Fruit fly (Drosophila melanogaster): ENCODE measurements around the gene Pdha.

Gene Pdha

DNA sequence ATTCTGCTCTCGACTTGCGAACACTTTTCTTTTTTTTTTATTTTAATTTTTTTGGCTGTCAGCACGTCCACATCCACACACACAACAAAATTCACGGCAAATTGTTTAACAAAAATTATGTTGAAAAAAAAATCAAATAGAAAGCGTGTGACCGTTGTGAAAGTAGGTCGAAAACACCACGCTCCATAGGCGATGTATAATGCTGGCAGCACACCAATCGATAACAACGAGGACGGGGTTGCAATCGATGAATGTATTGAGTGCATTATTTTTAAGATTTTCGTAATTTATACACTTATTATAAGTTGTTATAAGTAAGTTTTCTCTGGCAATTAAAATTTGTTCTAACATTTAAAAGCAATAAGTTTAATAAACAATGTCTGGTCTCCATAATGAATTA is 15.4 kb upstream of the Pdha start, which contains the start of gene Pp2C1:
Pp2C1 (minus strand) TSS at position 181 of the 400 bp plus-strand sequence.
- no peak for TF ChIP-seq noc (tag; optimal IDR thresholded peaks at IDR 0.05)

DNA sequence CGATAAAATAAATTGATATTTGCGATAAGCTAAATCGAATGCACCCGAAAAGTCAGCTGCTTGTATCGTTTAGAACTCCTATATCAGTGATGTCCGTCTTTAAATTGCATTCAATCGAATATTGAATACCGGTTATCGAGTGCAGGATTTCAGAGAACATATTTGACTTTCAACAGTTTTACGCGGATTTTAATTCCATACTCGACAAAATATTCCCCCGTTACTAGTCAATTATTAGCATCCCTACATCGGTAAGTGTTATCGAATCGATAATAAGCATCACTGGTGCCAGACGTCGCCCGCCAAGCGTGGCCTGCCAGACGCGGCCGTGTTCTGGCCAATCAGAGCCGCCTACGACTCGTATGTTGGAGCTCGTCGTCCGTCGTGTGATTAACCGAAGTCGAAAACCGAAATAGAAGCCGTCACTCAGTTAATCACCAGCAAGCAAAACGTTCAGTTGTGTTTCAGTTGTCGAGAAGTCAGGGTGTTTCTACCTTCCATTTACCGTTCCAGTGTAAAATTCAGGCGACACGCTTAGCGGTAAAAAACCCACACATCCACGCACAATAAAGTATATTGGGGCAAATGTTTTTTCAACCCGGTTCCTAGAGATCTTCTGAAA is 14.2 kb upstream of the Pdha start, which contains the start of gene ctp:
ctp (plus strand) TSS at position 23 of the 622 bp plus-strand sequence.
- TF ChIP-seq noc (tag; optimal IDR thresholded peaks at IDR 0.05): peak; percentile 43

DNA sequence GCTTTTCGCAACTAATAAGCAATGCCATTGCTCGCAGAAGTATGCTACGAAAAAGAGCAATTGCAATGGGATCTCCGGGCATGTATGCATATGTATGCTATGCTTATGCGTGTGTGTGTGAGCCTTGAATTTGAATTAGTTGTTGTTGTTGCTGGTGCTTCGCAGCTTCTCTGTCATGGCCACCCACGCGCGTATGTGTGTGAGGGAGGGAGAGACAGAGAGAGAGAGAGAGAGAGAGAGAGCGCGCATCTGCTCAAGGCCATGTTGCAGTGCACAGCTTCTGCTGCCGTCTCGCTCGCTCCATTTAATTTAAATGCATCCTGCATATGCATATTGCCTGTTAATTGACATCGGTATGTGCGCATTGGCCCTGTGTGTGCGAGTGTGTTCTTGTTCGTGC is 11.3 kb upstream of the Pdha start:
- TF ChIP-seq noc (tag; optimal IDR thresholded peaks at IDR 0.05): no peak

DNA sequence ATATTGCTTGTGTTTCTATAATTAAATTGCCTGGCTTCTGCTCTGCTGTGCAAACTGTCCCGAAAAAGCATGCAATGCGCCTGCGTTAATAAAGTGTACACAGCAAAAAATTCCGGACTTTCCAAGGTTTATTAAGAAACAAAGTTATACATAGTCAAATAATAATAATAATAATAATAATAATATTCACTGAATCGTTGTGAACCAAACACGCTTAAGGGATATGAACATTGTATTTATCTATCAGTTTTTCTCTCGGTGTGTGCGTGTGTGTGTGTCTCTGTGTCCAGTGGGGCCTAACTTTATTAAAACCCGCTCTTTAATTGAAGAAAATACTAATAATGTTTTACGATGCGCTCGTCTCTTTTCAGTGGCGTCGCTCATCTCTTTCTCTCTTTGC is 10.9 kb upstream of the Pdha start:
- TF ChIP-seq noc (tag; optimal IDR thresholded peaks at IDR 0.05): no peak

DNA sequence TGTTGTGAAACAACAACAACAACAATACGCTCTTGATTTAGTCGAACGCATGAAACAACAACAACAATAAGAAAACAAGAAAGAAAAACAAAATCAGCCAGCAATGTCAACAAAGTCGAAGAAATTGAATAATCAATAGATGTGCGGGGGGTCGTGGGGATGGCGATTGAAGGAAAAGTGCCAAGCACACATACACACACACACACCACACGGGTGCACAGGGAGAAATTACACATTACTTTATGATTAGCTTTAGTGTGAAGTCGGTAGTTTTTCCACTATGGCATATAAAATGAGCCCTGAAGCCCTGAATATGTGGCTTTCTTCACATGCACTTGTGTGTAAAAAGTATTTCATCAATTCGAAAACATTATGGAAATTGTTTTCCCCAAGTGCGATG is 9.1 kb upstream of the Pdha start:
- no peak for TF ChIP-seq noc (tag; optimal IDR thresholded peaks at IDR 0.05)

DNA sequence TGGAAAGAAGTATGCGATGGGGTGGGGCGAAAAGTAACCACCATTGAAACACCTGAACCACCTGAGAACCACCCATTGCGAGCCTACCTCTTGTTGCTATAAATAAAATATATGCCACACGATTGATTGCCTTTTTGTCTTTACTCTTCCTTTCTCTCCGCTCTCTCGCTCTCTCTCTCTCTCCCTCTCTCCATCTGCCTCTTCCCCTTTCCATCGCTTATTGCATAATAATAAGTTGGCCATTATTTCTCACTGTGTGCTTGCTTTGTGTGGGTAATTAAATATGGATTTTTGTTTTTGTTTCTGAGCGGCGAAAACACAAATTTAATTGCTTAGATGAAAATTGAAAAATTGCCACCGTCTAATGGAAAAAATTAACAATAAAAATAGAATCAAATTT is 8.0 kb upstream of the Pdha start:
- TF ChIP-seq noc (tag; optimal IDR thresholded peaks at IDR 0.05): no peak

DNA sequence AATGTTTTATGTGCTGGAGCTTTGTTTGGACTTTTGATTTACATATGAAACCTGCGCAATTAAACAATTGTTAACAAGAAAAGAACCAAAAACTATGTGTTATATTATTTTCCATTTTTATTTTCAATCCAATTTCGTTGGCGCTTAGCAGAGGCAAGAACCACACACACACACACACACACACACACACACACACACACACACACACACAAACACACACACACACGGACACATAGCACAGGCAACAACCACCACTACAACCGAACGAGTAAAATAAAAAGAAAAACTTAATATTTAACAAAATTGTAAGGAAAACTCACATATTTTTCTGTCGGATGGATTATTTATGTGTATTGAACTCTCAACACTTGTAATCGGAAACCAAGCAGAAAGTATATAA is 2.7 kb upstream of the Pdha start:
- TF ChIP-seq noc (tag; optimal IDR thresholded peaks at IDR 0.05): no peak

DNA sequence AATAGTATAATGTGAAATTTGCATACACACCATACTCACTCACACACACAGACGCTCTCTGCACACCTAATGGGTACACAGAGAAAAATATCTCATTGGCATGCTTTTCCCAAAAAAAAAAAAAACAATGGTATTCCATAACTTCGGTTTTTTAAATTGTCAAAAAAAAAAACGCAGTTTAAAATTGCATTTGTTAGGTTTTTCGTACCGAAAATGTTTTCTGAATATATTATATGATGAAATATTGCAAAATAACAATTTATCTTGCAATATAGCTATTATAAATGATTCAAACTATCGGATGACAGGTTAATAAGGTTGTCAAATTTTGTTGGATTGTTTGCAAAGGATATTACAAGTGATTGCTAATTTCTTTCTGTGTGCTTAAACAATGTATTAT is 2.3 kb upstream of the Pdha start:
- no peak for TF ChIP-seq noc (tag; optimal IDR thresholded peaks at IDR 0.05)

DNA sequence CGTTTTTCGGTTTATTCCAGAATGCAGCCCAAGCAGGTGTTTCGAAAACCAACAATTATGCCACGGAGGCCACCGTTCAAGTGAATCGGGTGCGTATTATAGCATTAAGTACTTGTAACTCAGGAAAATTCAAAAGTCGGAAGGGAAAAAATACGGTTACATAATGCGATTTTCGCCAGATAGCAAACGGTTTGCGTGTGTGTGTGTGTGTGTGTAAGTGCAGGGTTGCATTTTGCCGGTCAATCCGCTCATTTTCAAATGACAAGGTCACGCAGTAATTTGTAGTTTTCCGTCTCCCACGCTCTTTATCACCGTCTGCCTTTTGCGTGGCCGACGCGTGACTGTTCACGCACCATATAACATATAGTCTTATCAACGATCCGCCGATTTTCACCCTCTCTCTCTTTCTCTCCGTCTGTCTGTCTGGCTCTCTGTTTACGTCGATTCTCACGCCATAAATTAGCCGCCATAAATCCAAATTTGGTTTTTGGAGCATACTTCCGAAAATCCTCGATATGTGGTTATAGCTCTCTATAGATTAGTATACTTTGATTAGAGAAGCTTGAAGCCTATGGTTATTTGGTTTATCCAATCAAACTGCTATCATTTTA is 825 bp downstream of the Pdha start:
- TF ChIP-seq noc (tag; optimal IDR thresholded peaks at IDR 0.05): peak; percentile 40

DNA sequence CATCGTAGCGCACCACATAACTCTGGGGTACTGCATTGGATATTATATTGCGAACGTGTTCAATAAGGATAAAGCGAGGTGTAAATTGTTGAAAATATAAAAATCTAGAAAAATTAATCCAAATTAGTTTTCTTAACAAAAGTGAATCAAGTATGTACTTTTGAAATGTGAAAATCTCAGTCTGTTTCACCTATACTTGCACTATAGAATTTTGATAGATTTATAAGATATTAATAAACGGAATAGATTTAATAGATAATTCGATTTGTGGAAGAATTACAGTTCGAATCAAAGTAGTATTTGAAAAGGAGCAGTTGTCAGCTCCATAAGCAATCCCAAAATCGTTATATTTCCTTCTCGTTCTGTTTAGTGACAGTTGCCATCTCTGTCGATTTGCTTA is 2.9 kb downstream of the Pdha start, which contains the start of gene CG7024:
CG7024 (plus strand) TSS at position 301 of the 400 bp plus-strand sequence.
- TF ChIP-seq noc (tag; optimal IDR thresholded peaks at IDR 0.05): no peak

DNA sequence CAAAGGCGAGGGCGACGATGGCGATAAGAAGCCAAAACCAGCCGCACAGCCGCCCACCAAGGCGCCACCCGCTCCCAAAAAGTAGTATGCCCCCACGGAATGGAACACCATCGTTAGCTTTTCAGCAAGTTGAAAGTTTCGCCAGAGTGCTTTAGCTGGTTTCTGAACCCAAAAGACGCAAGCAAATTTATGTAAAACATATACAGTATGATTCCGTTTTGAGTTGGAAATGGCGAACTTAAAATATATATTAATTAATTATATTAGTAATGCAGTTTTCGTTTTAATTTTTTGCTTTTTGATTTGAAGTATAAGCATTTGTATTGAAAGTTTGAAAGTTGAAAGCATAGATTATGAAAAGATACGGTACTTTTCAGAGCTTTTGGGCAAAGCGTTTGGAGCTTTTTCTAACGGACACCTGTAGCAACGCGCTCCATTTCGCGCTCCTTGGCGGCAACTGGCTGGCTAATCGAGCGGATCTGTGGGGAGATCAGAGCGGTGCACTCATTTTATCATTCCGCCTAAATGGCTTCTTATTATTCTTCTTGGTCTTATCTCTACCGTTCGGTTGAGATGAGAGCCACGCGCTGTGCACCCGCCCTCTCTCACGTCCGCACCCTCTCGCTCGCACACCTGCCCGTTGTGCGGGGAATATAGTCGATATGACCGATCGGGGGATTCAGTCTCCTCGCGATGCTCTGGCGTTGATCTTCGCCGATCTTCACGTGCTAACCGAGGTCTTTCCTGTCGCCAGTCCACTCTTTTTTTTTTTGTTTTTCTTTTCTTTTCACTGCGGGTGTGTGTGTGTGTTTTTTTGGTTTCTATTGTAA is 5.4 kb downstream of the Pdha start, which contains the start of gene Proc-R:
Proc-R (plus strand) TSS at position 680 of the 830 bp plus-strand sequence.
- TF ChIP-seq noc (tag; optimal IDR thresholded peaks at IDR 0.05): no peak
